Worm (Caenorhabditis elegans) whole organism, young adult: ENCODE results near the gene R166.3.

Experiments
- B0035.1 ChIP-seq: sonication (generic microtip); optimal IDR thresholded peaks from 2 replicates; lab custom pipeline; 2016; ENCODE audit warnings: missing genetic modification characterization, mild to moderate bottlenecking, missing compliant biosample characterization, missing genotype, missing genetic modification reagents
- B0261.1 ChIP-seq: sonication (generic microtip); optimal IDR thresholded peaks from 2 replicates; lab custom pipeline; 2016; ENCODE audit warnings: mild to moderate bottlenecking, missing genetic modification characterization, moderate library complexity, missing compliant biosample characterization
- F37B4.10 ChIP-seq: fragments of 200-800 bp; sonication (Bioruptor generic); IDR thresholded peaks from 2 replicates; pipeline ENCODE4 v1.3.6; 2022; ENCODE audit warnings: missing genetic modification characterization, missing compliant biosample characterization
- F52B5.7 ChIP-seq: sonication (generic microtip); optimal IDR thresholded peaks from 2 replicates; lab custom pipeline; 2016; ENCODE audit warnings: mild to moderate bottlenecking, missing genetic modification characterization, missing compliant biosample characterization
- F55B11.4 ChIP-seq: sonication (generic microtip); optimal IDR thresholded peaks from 2 replicates; lab custom pipeline; 2016; ENCODE audit warnings: missing compliant biosample characterization, missing genetic modification characterization, borderline replicate concordance; ENCODE audit not compliant: insufficient read depth
- F57C9.4 ChIP-seq: sonication (generic microtip); optimal IDR thresholded peaks from 2 replicates; lab custom pipeline; 2017; ENCODE audit warnings: mild to moderate bottlenecking, missing genetic modification characterization, missing compliant biosample characterization
- T07F8.4 ChIP-seq: sonication (generic microtip); optimal IDR thresholded peaks from 2 replicates; lab custom pipeline; 2016; ENCODE audit warnings: mild to moderate bottlenecking, missing genetic modification characterization, moderate library complexity, missing compliant biosample characterization
- T26A5.8 ChIP-seq: sonication (generic microtip); optimal IDR thresholded peaks from 2 replicates; lab custom pipeline; 2016; ENCODE audit warnings: missing genetic modification characterization, missing compliant biosample characterization
- Y53F4B.3 ChIP-seq: fragments of 200-800 bp; sonication (Bioruptor generic); IDR thresholded peaks from 2 replicates; pipeline ENCODE4 v1.3.6; 2022; ENCODE audit warnings: missing genetic modification reagents, missing genetic modification characterization, missing compliant biosample characterization
- Y95B8A.8 ChIP-seq: fragments of 200-800 bp; sonication (Bioruptor generic); IDR thresholded peaks from 2 replicates; pipeline ENCODE4 v1.3.6; 2022; ENCODE audit warnings: missing genetic modification reagents, missing genetic modification characterization, missing compliant biosample characterization
- ZK185.1 ChIP-seq: sonication (generic microtip); optimal IDR thresholded peaks from 2 replicates; lab custom pipeline; 2016; ENCODE audit warnings: mild to moderate bottlenecking, missing genetic modification characterization, missing compliant biosample characterization; ENCODE audit not compliant: poor library complexity, severe bottlenecking
- akir-1 ChIP-seq: fragments of 200-800 bp; sonication (Bioruptor generic); optimal IDR thresholded peaks from 2 replicates; lab custom pipeline; 2018; ENCODE audit warnings: mild to moderate bottlenecking, missing genetic modification characterization, moderate library complexity, missing compliant biosample characterization
- ama-1 ChIP-seq, 3 experiments: fragments of 150-350 bp in 1 of 3; sonication (generic microtip) in 2 of 3; optimal IDR thresholded peaks; 2 replicates each; lab custom pipeline; 2014 to 2018; ENCODE audit warnings: missing biosample characterization in 2 of 3, missing genetic modification characterization in 2 of 3, missing genetic modification reagents in 2 of 3
- aptf-3 ChIP-seq: fragments of 200-800 bp; sonication (Bioruptor generic); IDR thresholded peaks from 2 replicates; pipeline ENCODE4 v1.3.6; 2022; ENCODE audit warnings: missing genetic modification characterization, missing compliant biosample characterization
- bed-1 ChIP-seq: fragments of 200-800 bp; sonication (Bioruptor generic); IDR thresholded peaks from 2 replicates; pipeline ENCODE4 v1.3.6; 2022; ENCODE audit warnings: missing genetic modification reagents, missing genetic modification characterization, missing compliant biosample characterization
- ccch-3 ChIP-seq: fragments of 200-800 bp; sonication (Bioruptor generic); optimal IDR thresholded peaks from 2 replicates; lab custom pipeline; 2018; ENCODE audit warnings: mild to moderate bottlenecking, missing genetic modification characterization, missing compliant biosample characterization
- ceh-100 ChIP-seq: fragments of 200-800 bp; sonication (Bioruptor generic); IDR thresholded peaks from 2 replicates; pipeline ENCODE4 v1.3.6; 2022; ENCODE audit warnings: missing genetic modification reagents, missing genetic modification characterization, missing compliant biosample characterization
- ceh-27 ChIP-seq: fragments of 200-800 bp; sonication (Bioruptor generic); optimal IDR thresholded peaks from 2 replicates; lab custom pipeline; 2018; ENCODE audit warnings: mild to moderate bottlenecking, missing genetic modification characterization, moderate library complexity, missing compliant biosample characterization
- die-1 ChIP-seq: sonication (generic microtip); optimal IDR thresholded peaks from 2 replicates; lab custom pipeline; 2016; ENCODE audit warnings: missing genotype, mild to moderate bottlenecking, missing genetic modification characterization, missing compliant biosample characterization
- dox-1 ChIP-seq: fragments of 200-800 bp; sonication (Bioruptor generic); IDR thresholded peaks from 2 replicates; pipeline ENCODE4 v1.3.6; 2022; ENCODE audit warnings: missing genetic modification reagents, missing genetic modification characterization, missing compliant biosample characterization
- dpff-1 ChIP-seq: sonication (generic microtip); optimal IDR thresholded peaks from 2 replicates; lab custom pipeline; 2017; ENCODE audit warnings: mild to moderate bottlenecking, missing genetic modification characterization, missing compliant biosample characterization
- dpl-1 ChIP-seq: fragments of 150-350 bp; optimal IDR thresholded peaks from 2 replicates; lab custom pipeline; 2014; ENCODE audit warnings: missing biosample characterization, missing genetic modification reagents, missing genetic modification characterization
- efl-1 ChIP-seq: fragments of 150-350 bp; optimal IDR thresholded peaks from 2 replicates; lab custom pipeline; 2014; ENCODE audit warnings: missing biosample characterization, missing genetic modification reagents, missing genetic modification characterization
- egl-44 ChIP-seq: fragments of 200-800 bp; sonication (Bioruptor generic); IDR thresholded peaks from 2 replicates; pipeline ENCODE4 v1.3.6; 2022; ENCODE audit warnings: missing genetic modification reagents, missing genetic modification characterization, missing compliant biosample characterization
- egrh-3 ChIP-seq: fragments of 200-800 bp; sonication (Bioruptor generic); IDR thresholded peaks from 2 replicates; pipeline ENCODE4 v1.3.6; 2022; ENCODE audit warnings: missing genetic modification reagents, missing genetic modification characterization, missing compliant biosample characterization
- ekl-4 ChIP-seq: fragments of 200-800 bp; sonication (Bioruptor generic); IDR thresholded peaks from 2 replicates; pipeline ENCODE4 v1.3.6; 2022; ENCODE audit warnings: missing genetic modification reagents, missing genetic modification characterization, missing compliant biosample characterization
- him-1 ChIP-seq: sonication (generic microtip); optimal IDR thresholded peaks from 2 replicates; lab custom pipeline; 2016; ENCODE audit warnings: missing genotype, missing genetic modification reagents, missing genetic modification characterization, missing compliant biosample characterization
- hlh-26 ChIP-seq: fragments of 200-800 bp; sonication (Bioruptor generic); conservative IDR thresholded peaks from 2 replicates; pipeline ENCODE4 v1.3.6; 2022; ENCODE audit warnings: missing genetic modification reagents, missing genetic modification characterization, missing compliant biosample characterization
- hmg-1.2 ChIP-seq: fragments of 200-800 bp; sonication (Bioruptor generic); IDR thresholded peaks from 2 replicates; pipeline ENCODE4 v1.3.6; 2022; ENCODE audit warnings: missing genetic modification reagents, missing genetic modification characterization, missing compliant biosample characterization
- hmg-20 ChIP-seq: fragments of 200-800 bp; sonication (Bioruptor generic); IDR thresholded peaks from 2 replicates; pipeline ENCODE4 v1.3.6; 2022; ENCODE audit warnings: missing genetic modification reagents, missing genetic modification characterization, missing compliant biosample characterization
- hrde-1 ChIP-seq: sonication (generic microtip); optimal IDR thresholded peaks from 2 replicates; lab custom pipeline; 2016; ENCODE audit warnings: missing genetic modification characterization, mild to moderate bottlenecking, missing compliant biosample characterization, moderate library complexity, missing genotype, missing genetic modification reagents, borderline replicate concordance
- lin-26 ChIP-seq: fragments of 200-800 bp; sonication (Bioruptor generic); IDR thresholded peaks from 2 replicates; pipeline ENCODE4 v1.3.6; 2022; ENCODE audit warnings: missing genetic modification reagents, missing genetic modification characterization, missing compliant biosample characterization
- lin-54 ChIP-seq: fragments of 200-800 bp; sonication (Bioruptor generic); optimal IDR thresholded peaks from 2 replicates; lab custom pipeline; 2018; ENCODE audit warnings: mild to moderate bottlenecking, missing genetic modification characterization, missing compliant biosample characterization
- lsl-1 ChIP-seq: fragments of 200-800 bp; sonication (Bioruptor generic); optimal IDR thresholded peaks from 2 replicates; lab custom pipeline; 2018; ENCODE audit warnings: mild to moderate bottlenecking, missing genetic modification characterization, moderate library complexity, missing compliant biosample characterization
- madf-10 ChIP-seq: sonication (generic microtip); optimal IDR thresholded peaks from 2 replicates; lab custom pipeline; 2016; ENCODE audit warnings: mild to moderate bottlenecking, missing genetic modification characterization, missing compliant biosample characterization
- madf-6 ChIP-seq: fragments of 200-800 bp; sonication (Bioruptor generic); IDR thresholded peaks from 2 replicates; pipeline ENCODE4 v1.3.6; 2022; ENCODE audit warnings: missing genetic modification reagents, missing genetic modification characterization, missing compliant biosample characterization
- madf-8 ChIP-seq: fragments of 200-800 bp; sonication (Bioruptor generic); conservative IDR thresholded peaks from 2 replicates; pipeline ENCODE4 v1.3.6; 2022; ENCODE audit warnings: missing genetic modification reagents, missing genetic modification characterization, missing compliant biosample characterization
- mel-28 ChIP-seq: sonication (generic microtip); optimal IDR thresholded peaks from 2 replicates; lab custom pipeline; 2016; ENCODE audit warnings: borderline replicate concordance, mild to moderate bottlenecking, missing genetic modification characterization, missing compliant biosample characterization
- mes-4 ChIP-seq: sonication (generic microtip); optimal IDR thresholded peaks from 2 replicates; lab custom pipeline; 2016; ENCODE audit warnings: missing genotype, missing genetic modification characterization, missing compliant biosample characterization
- nhr-80 ChIP-seq: sonication (generic microtip); optimal IDR thresholded peaks from 2 replicates; lab custom pipeline; 2016; ENCODE audit warnings: missing genetic modification characterization, missing compliant biosample characterization
- pbrm-1 ChIP-seq: fragments of 200-800 bp; sonication (Bioruptor generic); IDR thresholded peaks from 2 replicates; pipeline ENCODE4 v1.3.6; 2022; ENCODE audit warnings: missing genetic modification reagents, missing genetic modification characterization, missing compliant biosample characterization
- pha-4 ChIP-seq: fragments of 150-350 bp; sonication (generic microtip); optimal IDR thresholded peaks from 2 replicates; lab custom pipeline; 2014; ENCODE audit warnings: missing biosample characterization, missing genetic modification reagents, missing genetic modification characterization
- rcor-1 ChIP-seq: fragments of 200-800 bp; sonication (Bioruptor generic); IDR thresholded peaks from 2 replicates; pipeline ENCODE4 v1.3.6; 2022; ENCODE audit warnings: missing genetic modification reagents, missing genetic modification characterization, missing compliant biosample characterization
- repo-1 ChIP-seq: sonication (generic microtip); optimal IDR thresholded peaks from 2 replicates; lab custom pipeline; 2017; ENCODE audit warnings: mild to moderate bottlenecking, missing genetic modification characterization, missing compliant biosample characterization
- sdz-38 ChIP-seq: sonication (generic microtip); optimal IDR thresholded peaks from 2 replicates; lab custom pipeline; 2016; ENCODE audit warnings: missing genotype, missing genetic modification characterization, missing compliant biosample characterization
- tbx-9 ChIP-seq: sonication (generic microtip); optimal IDR thresholded peaks from 2 replicates; lab custom pipeline; 2016; ENCODE audit warnings: borderline replicate concordance, missing genetic modification characterization, inconsistent platforms, missing compliant biosample characterization
- unc-62 ChIP-seq: fragments of 150-350 bp; optimal IDR thresholded peaks from 2 replicates; lab custom pipeline; 2014; ENCODE audit warnings: missing biosample characterization, missing genetic modification reagents, missing genetic modification characterization
- xnd-1 ChIP-seq: sonication (generic microtip); optimal IDR thresholded peaks from 2 replicates; lab custom pipeline; 2016; ENCODE audit warnings: missing genotype, missing genetic modification reagents, missing genetic modification characterization, missing compliant biosample characterization
- ztf-22 ChIP-seq: fragments of 200-800 bp; sonication (Bioruptor generic); optimal IDR thresholded peaks from 2 replicates; lab custom pipeline; 2018; ENCODE audit warnings: mild to moderate bottlenecking, missing genetic modification characterization, moderate library complexity, missing compliant biosample characterization
- ztf-25 ChIP-seq: fragments of 200-800 bp; sonication (Bioruptor generic); IDR thresholded peaks from 2 replicates; pipeline ENCODE4 v1.3.6; 2022; ENCODE audit warnings: missing genetic modification reagents, missing genetic modification characterization, missing compliant biosample characterization

R166.3 gene

DNA sequence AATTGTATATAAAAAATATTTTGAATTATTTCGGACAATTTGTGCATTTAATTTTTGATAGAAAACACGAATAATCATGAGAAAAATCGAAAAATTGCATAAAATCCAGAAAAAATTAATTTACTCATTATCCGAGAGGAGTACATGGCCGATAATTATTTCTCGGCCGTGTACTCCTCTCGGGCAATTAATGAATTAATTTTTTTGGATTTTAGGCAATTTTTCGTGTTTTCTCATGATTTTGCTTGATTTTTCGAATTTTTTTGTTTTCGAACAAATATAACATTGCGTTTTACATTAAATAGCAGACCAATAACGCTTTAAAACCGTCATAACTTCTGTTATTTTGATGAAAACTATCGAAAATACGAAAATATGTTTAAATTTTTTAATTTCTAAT, 1.1 kb downstream of the R166.3 start (continued):
- TF ChIP-seq repo-1 (tag; lab: Kevin White, UChicago) (no peak), xnd-1 (tag; lab: Kevin White, UChicago) (no peak), mel-28 (tag; lab: Kevin White, UChicago) (no peak), mes-4 (tag; lab: Kevin White, UChicago) (no peak), Y95B8A.8 (GFP tag; lab: Robert Waterston, UW) (no peak), ztf-25 (GFP tag; lab: Robert Waterston, UW) (no peak), ama-1 (optimal IDR thresholded peaks at IDR 0.05; lab: Kevin White, UChicago) (no peak), ama-1 (GFP tag; optimal IDR thresholded peaks at IDR 0.05; lab: Kevin White, UChicago) (no peak), lin-26 (no peak), B0035.1 (tag; lab: Kevin White, UChicago) (no peak), B0261.1 (tag; lab: Kevin White, UChicago) (no peak), sdz-38 (tag; lab: Kevin White, UChicago) (no peak), ccch-3 (GFP tag; lab: Kevin White, UChicago) (no peak), dox-1 (GFP tag; lab: Robert Waterston, UW) (no peak), lsl-1 (peak; percentile 4), egrh-3 (GFP tag; lab: Robert Waterston, UW) (no peak), nhr-80 (tag; lab: Kevin White, UChicago) (no peak), ceh-27 (peak; percentile 6), madf-8 (GFP tag; lab: Robert Waterston, UW) (peak; percentile 29; the same call in 1 of the 2 replicates), egl-44 (GFP tag; lab: Robert Waterston, UW) (no peak), F37B4.10 (GFP tag; lab: Robert Waterston, UW) (no peak), tbx-9 (tag; lab: Kevin White, UChicago) (no peak), unc-62 (no peak), aptf-3 (GFP tag; lab: Robert Waterston, UW) (no peak), bed-1 (GFP tag; lab: Robert Waterston, UW) (no peak), dpff-1 (tag; lab: Kevin White, UChicago) (no peak), Y53F4B.3 (GFP tag; lab: Robert Waterston, UW) (no peak), hrde-1 (no peak), die-1 (tag; lab: Kevin White, UChicago) (no peak), hmg-1.2 (no peak), ztf-22 (GFP tag; lab: Kevin White, UChicago) (no peak), madf-10 (no peak), akir-1 (GFP tag; lab: Kevin White, UChicago) (no peak), F55B11.4 (tag; lab: Kevin White, UChicago) (no peak), T26A5.8 (no peak), ceh-100 (no peak), T07F8.4 (no peak), pha-4 (tag; lab: Kevin White, UChicago) (no peak), lin-54 (GFP tag; lab: Kevin White, UChicago) (peak; percentile 35), hmg-20 (GFP tag; lab: Robert Waterston, UW) (no peak), efl-1 (GFP tag; lab: Kevin White, UChicago) (no peak), him-1 (tag; lab: Kevin White, UChicago) (no peak), ekl-4 (GFP tag; lab: Robert Waterston, UW) (no peak), rcor-1 (GFP tag; lab: Robert Waterston, UW) (no peak), pbrm-1 (GFP tag; lab: Robert Waterston, UW) (peak; percentile 38; the same call in 1 of the 2 replicates), ZK185.1 (peak; percentile 73), hlh-26 (no peak), dpl-1 (GFP tag; lab: Kevin White, UChicago) (no peak), F57C9.4 (no peak), F52B5.7 (no peak), madf-6 (peak; percentile 41; the same call in 1 of the 2 replicates)
